Fruit fly (Drosophila melanogaster): ENCODE results near the gene fws.
A peak's percentile ranks its signal among the peaks of the same experiment; 100 is the strongest.

The fws gene

dm6 chr2L:17484174-17484573 is 3.3 kb upstream of the fws start, which contains the start of the genes GCS2beta and CG5131 (continued):
- TF ChIP-seq caup (GFP tag; optimal IDR thresholded peaks at IDR 0.05; ENCODE audit: severe bottlenecking) (peak; percentile 90), CG2889 (GFP tag; IDR thresholded peaks at IDR 0.05) (peak; percentile 94), Gug (GFP tag; IDR thresholded peaks at IDR 0.05) (peak; percentile 97), vnd (GFP tag; IDR thresholded peaks at IDR 0.05; ENCODE audit: partially characterized antibody) (peak; percentile 89), cato (GFP tag; optimal IDR thresholded peaks at IDR 0.05; ENCODE audit: borderline replicate concordance) (peak; percentile 89), CG9932 (GFP tag; IDR thresholded peaks at IDR 0.05) (peak; percentile 98), Hr78 (GFP tag; optimal IDR thresholded peaks at IDR 0.05) (peak in 1 of 2 experiments; percentile 21), yki (optimal IDR thresholded peaks at IDR 0.05) (no peak), HmgZ (tag; optimal IDR thresholded peaks at IDR 0.05) (peak; percentile 97), Eip74EF (GFP tag; optimal IDR thresholded peaks at IDR 0.05) (peak in 1 of 2 experiments; percentile 39), Bgb (GFP tag; IDR thresholded peaks at IDR 0.05; ENCODE audit: partially characterized antibody) (peak; percentile 87), ap (GFP tag; IDR thresholded peaks at IDR 0.05) (peak; percentile 85), crp (GFP tag; optimal IDR thresholded peaks at IDR 0.05) (peak; percentile 87 to 93), CkIIα-i1 (GFP tag; IDR thresholded peaks at IDR 0.05) (peak; percentile 51; the same call in 1 of the 2 replicates), CG9609 (GFP tag; optimal IDR thresholded peaks at IDR 0.05) (peak; percentile 97), zen (tag; optimal IDR thresholded peaks at IDR 0.05) (peak; percentile 86), Rfx (GFP tag; IDR thresholded peaks at IDR 0.05) (peak; percentile 98), gem (tag; optimal IDR thresholded peaks at IDR 0.05) (peak; percentile 95), abd-A (tag; optimal IDR thresholded peaks at IDR 0.05) (no peak), gfzf (GFP tag; optimal IDR thresholded peaks at IDR 0.05) (peak; percentile 49), Bteb2 (GFP tag; optimal IDR thresholded peaks at IDR 0.05) (peak; percentile 95), NC2β (GFP tag; optimal IDR thresholded peaks at IDR 0.05) (peak; percentile 90), ken (GFP tag; IDR thresholded peaks at IDR 0.05) (peak; percentile 94), CG11696 (GFP tag; IDR thresholded peaks at IDR 0.05) (peak; percentile 69), CG30403 (GFP tag; optimal IDR thresholded peaks at IDR 0.05) (peak; percentile 96), dmrt99B (tag; optimal IDR thresholded peaks at IDR 0.05) (peak; percentile 84), H15 (GFP tag; IDR thresholded peaks at IDR 0.05) (peak; percentile 92), Nf-YB (GFP tag; optimal IDR thresholded peaks at IDR 0.05) (peak; percentile 61), Stat92E (GFP tag; optimal IDR thresholded peaks at IDR 0.05) (peak in 1 of 3 experiments; percentile 2), bab2 (GFP tag; optimal IDR thresholded peaks at IDR 0.05) (peak; percentile 96), slp2 (GFP tag; optimal IDR thresholded peaks at IDR 0.05) (peak; percentile 94), CG13424 (tag; optimal IDR thresholded peaks at IDR 0.05) (peak; percentile 91), fd3F (GFP tag; optimal IDR thresholded peaks at IDR 0.05) (peak; percentile 90), PHDP (tag; optimal IDR thresholded peaks at IDR 0.05) (peak; percentile 92), sr (GFP tag; IDR thresholded peaks at IDR 0.05) (peak; percentile 38; the same call in 1 of the 3 replicates), CG34224 (GFP tag; IDR thresholded peaks at IDR 0.05; ENCODE audit: partially characterized antibody) (peak; percentile 90), NFAT (GFP tag; IDR thresholded peaks at IDR 0.05) (peak; percentile 95), pum (GFP tag; optimal IDR thresholded peaks at IDR 0.05) (peak; percentile 97), gt (GFP tag; IDR thresholded peaks at IDR 0.05) (peak; percentile 75), gsb (GFP tag; IDR thresholded peaks at IDR 0.05) (peak; percentile 89), cad (GFP tag; optimal IDR thresholded peaks at IDR 0.05) (peak; percentile 23), C15 (GFP tag; IDR thresholded peaks at IDR 0.05) (peak; percentile 84), Hsf (GFP tag; optimal IDR thresholded peaks at IDR 0.05) (peak; percentile 96), CG17361 (GFP tag; IDR thresholded peaks at IDR 0.05) (peak; percentile 90), tll (GFP tag; optimal IDR thresholded peaks at IDR 0.05) (no peak), Fer1 (GFP tag; optimal IDR thresholded peaks at IDR 0.05) (no peak), CG10462 (GFP tag; optimal IDR thresholded peaks at IDR 0.05) (peak; percentile 89), CG1529 (GFP tag; optimal IDR thresholded peaks at IDR 0.05) (peak; percentile 77), Antp (GFP tag; optimal IDR thresholded peaks at IDR 0.05) (peak; percentile 99), tup (GFP tag; optimal IDR thresholded peaks at IDR 0.05) (peak; percentile 85)

Data from whole organism, embryonic.